Fruit fly (Drosophila melanogaster) whole organism, embryonic: Measurements from ENCODE around the gene CG13984.

ENCODE experiments used
- CG10321 ChIP-seq: fragments of 200-800 bp; sonication (Bioruptor generic); IDR thresholded peaks from 2 replicates; pipeline ENCODE4 v1.3.6; 2022; ENCODE audit warnings: missing biosample characterization, missing genetic modification characterization
- CG10462 ChIP-seq: fragments of 200-800 bp; sonication (Bioruptor generic); optimal IDR thresholded peaks from 2 replicates; lab custom pipeline; 2016; ENCODE audit warnings: missing biosample characterization, missing genetic modification characterization
- CG10565 ChIP-seq: fragments of 200-800 bp; sonication (Bioruptor generic); optimal IDR thresholded peaks from 3 replicates; lab custom pipeline; 2016; ENCODE audit warnings: missing biosample characterization, mild to moderate bottlenecking, missing genetic modification characterization
- CG10959 ChIP-seq: fragments of 200-800 bp; sonication (Bioruptor generic); IDR thresholded peaks from 2 replicates; pipeline ENCODE4 v1.3.6; 2022; ENCODE audit warnings: missing biosample characterization, missing genetic modification characterization
- CG11696 ChIP-seq: fragments of 200-800 bp; sonication (Bioruptor generic); IDR thresholded peaks from 2 replicates; pipeline ENCODE4 v1.3.6; 2022; ENCODE audit warnings: missing biosample characterization, missing genetic modification characterization
- CG15269 ChIP-seq: fragments of 200-800 bp; sonication (Bioruptor generic); optimal IDR thresholded peaks from 2 replicates; lab custom pipeline; 2018; ENCODE audit warnings: missing biosample characterization, mild to moderate bottlenecking, missing genetic modification characterization, moderate library complexity
- CG15479 ChIP-seq: fragments of 200-800 bp; sonication (Bioruptor generic); optimal IDR thresholded peaks from 3 replicates; lab custom pipeline; 2019; ENCODE audit warnings: missing biosample characterization, mild to moderate bottlenecking, missing genetic modification characterization, moderate library complexity
- CG1647 ChIP-seq: fragments of 200-800 bp; sonication (Bioruptor generic); optimal IDR thresholded peaks from 3 replicates; lab custom pipeline; 2016; ENCODE audit warnings: missing biosample characterization, missing genetic modification characterization
- CG16813 ChIP-seq: fragments of 200-800 bp; sonication (Bioruptor generic); IDR thresholded peaks from 3 replicates; pipeline ENCODE4 v1.3.6; 2022; ENCODE audit warnings: missing biosample characterization, missing genetic modification characterization; ENCODE audit not compliant: partially characterized antibody
- CG18599 ChIP-seq: fragments of 200-800 bp; sonication (Bioruptor generic); optimal IDR thresholded peaks from 3 replicates; lab custom pipeline; 2017; ENCODE audit warnings: missing biosample characterization, missing genetic modification characterization, mild to moderate bottlenecking, moderate library complexity, missing genetic modification reagents
- CG2199 ChIP-seq: fragments of 200-800 bp; sonication (Bioruptor generic); IDR thresholded peaks from 3 replicates; pipeline ENCODE4 v1.3.6; 2022; ENCODE audit warnings: missing biosample characterization, missing genetic modification characterization
- CG2202 ChIP-seq: fragments of 200-800 bp; sonication (Bioruptor generic); optimal IDR thresholded peaks from 2 replicates; lab custom pipeline; 2018; ENCODE audit warnings: missing biosample characterization, mild to moderate bottlenecking, missing genetic modification characterization
- CG3065 ChIP-seq: fragments of 200-800 bp; sonication (Bioruptor generic); optimal IDR thresholded peaks from 2 replicates; lab custom pipeline; 2016; ENCODE audit warnings: missing biosample characterization, missing genetic modification characterization
- CG33213 ChIP-seq: fragments of 200-800 bp; sonication (Bioruptor generic); optimal IDR thresholded peaks from 3 replicates; lab custom pipeline; 2016; ENCODE audit warnings: missing biosample characterization, missing genetic modification characterization
- CG3847 ChIP-seq: fragments of 200-800 bp; sonication (Bioruptor generic); IDR thresholded peaks from 2 replicates; pipeline ENCODE4 v1.3.6; 2022; ENCODE audit warnings: missing biosample characterization, missing genetic modification characterization
- CG4404 ChIP-seq: fragments of 200-800 bp; sonication (Bioruptor generic); IDR thresholded peaks from 2 replicates; pipeline ENCODE4 v1.3.6; 2022; ENCODE audit warnings: missing biosample characterization, missing genetic modification characterization
- CG6272 ChIP-seq: fragments of 200-800 bp; sonication (Bioruptor generic); IDR thresholded peaks from 2 replicates; pipeline ENCODE4 v1.3.6; 2022; ENCODE audit warnings: missing biosample characterization, missing genetic modification characterization
- CG7357 ChIP-seq: fragments of 200-800 bp; sonication (Bioruptor generic); IDR thresholded peaks from 3 replicates; pipeline ENCODE4 v1.3.6; 2022; ENCODE audit warnings: missing biosample characterization, missing genetic modification characterization
- CG8281 ChIP-seq: fragments of 200-800 bp; sonication (Bioruptor generic); optimal IDR thresholded peaks from 2 replicates; lab custom pipeline; 2018; ENCODE audit warnings: missing biosample characterization, mild to moderate bottlenecking, missing genetic modification characterization, moderate library complexity
- CG8944 ChIP-seq: fragments of 200-800 bp; sonication (Bioruptor generic); optimal IDR thresholded peaks from 3 replicates; lab custom pipeline; 2016; ENCODE audit warnings: missing biosample characterization, missing genetic modification characterization
- CG9876 ChIP-seq: fragments of 200-800 bp; sonication (Bioruptor generic); optimal IDR thresholded peaks from 2 replicates; lab custom pipeline; 2016; ENCODE audit warnings: missing biosample characterization, missing genetic modification characterization
- CkIIα-i1 ChIP-seq: fragments of 200-800 bp; sonication (Bioruptor generic); IDR thresholded peaks from 2 replicates; pipeline ENCODE4 v1.3.6; 2022; ENCODE audit warnings: missing biosample characterization, missing genetic modification characterization
- CrebB ChIP-seq: fragments of 200-800 bp; sonication (Bioruptor generic); optimal IDR thresholded peaks from 3 replicates; lab custom pipeline; 2018; ENCODE audit warnings: missing biosample characterization, mild to moderate bottlenecking, missing genetic modification characterization
- D ChIP-seq, 2 experiments: fragments of 200-800 bp in 1 of 2; fragments of >200 bp in 1 of 2; sonication (Bioruptor generic) in 1 of 2; optimal IDR thresholded peaks; 2 replicates in 1 of 2; 3 replicates in 1 of 2; lab custom pipeline; 2017; ENCODE audit warnings: mild to moderate bottlenecking in 1 of 2, missing biosample characterization in 1 of 2, missing genetic modification characterization in 1 of 2, missing genetic modification reagents in 1 of 2
- E2f2 ChIP-seq: fragments of 200-800 bp; sonication (Bioruptor generic); IDR thresholded peaks from 2 replicates; pipeline ENCODE4 v1.3.6; 2022; ENCODE audit warnings: missing biosample characterization, missing genetic modification characterization
- H2.0 ChIP-seq: fragments of 200-800 bp; sonication (Bioruptor generic); IDR thresholded peaks from 2 replicates; pipeline ENCODE4 v1.3.6; 2022; ENCODE audit warnings: missing biosample characterization, missing genetic modification characterization
- HmgZ ChIP-seq: fragments of 200-800 bp; sonication (Bioruptor generic); optimal IDR thresholded peaks from 2 replicates; lab custom pipeline; 2018; ENCODE audit warnings: missing biosample characterization, mild to moderate bottlenecking, missing genetic modification characterization
- Hmr ChIP-seq: fragments of 200-800 bp; sonication (Bioruptor generic); optimal IDR thresholded peaks from 3 replicates; lab custom pipeline; 2017; ENCODE audit warnings: mild to moderate bottlenecking, missing biosample characterization, missing genetic modification reagents, missing genetic modification characterization
- Hr51 ChIP-seq, 2 experiments: fragments of 200-800 bp; sonication (Bioruptor generic); optimal IDR thresholded peaks; 2 replicates in 1 of 2; 3 replicates in 1 of 2; lab custom pipeline; 2016 to 2018; ENCODE audit warnings: missing biosample characterization in 2 of 2, missing genetic modification characterization in 2 of 2, mild to moderate bottlenecking in 1 of 2, moderate library complexity in 1 of 2
- Lhr ChIP-seq: fragments of 200-800 bp; sonication (Bioruptor generic); optimal IDR thresholded peaks from 3 replicates; lab custom pipeline; 2017; ENCODE audit warnings: mild to moderate bottlenecking, missing biosample characterization, missing genetic modification reagents, missing genetic modification characterization
- Med ChIP-seq: fragments of 200-800 bp; sonication (Bioruptor generic); peaks from one replicate; lab custom pipeline; 2016; ENCODE audit warnings: missing biosample characterization, missing genetic modification characterization, mild to moderate bottlenecking, inconsistent platforms, moderate library complexity
- NFAT ChIP-seq: fragments of 200-800 bp; sonication (Bioruptor generic); IDR thresholded peaks from 2 replicates; pipeline ENCODE4 v1.3.6; 2022; ENCODE audit warnings: missing biosample characterization, missing genetic modification characterization
- Nf-YB ChIP-seq: fragments of 200-800 bp; sonication (Bioruptor generic); optimal IDR thresholded peaks from 3 replicates; lab custom pipeline; 2019; ENCODE audit warnings: missing biosample characterization, mild to moderate bottlenecking, missing genetic modification characterization, moderate library complexity
- TFAM ChIP-seq: fragments of 200-800 bp; sonication (Bioruptor generic); optimal IDR thresholded peaks from 2 replicates; lab custom pipeline; 2017; ENCODE audit warnings: missing biosample characterization, missing genetic modification characterization, inconsistent platforms
- bcd ChIP-seq: fragments of 200-800 bp; sonication (Bioruptor generic); optimal IDR thresholded peaks from 2 replicates; lab custom pipeline; 2017; ENCODE audit warnings: missing biosample characterization, mild to moderate bottlenecking, missing genetic modification characterization
- crc ChIP-seq: fragments of 200-800 bp; sonication (Bioruptor generic); optimal IDR thresholded peaks from 2 replicates; lab custom pipeline; 2016; ENCODE audit warnings: missing biosample characterization, missing genetic modification characterization
- dimm ChIP-seq: fragments of 200-800 bp; sonication (Bioruptor generic); IDR thresholded peaks from 2 replicates; pipeline ENCODE4 v1.3.6; 2022; ENCODE audit warnings: missing biosample characterization, missing genetic modification characterization
- dm ChIP-seq: fragments of 200-800 bp; sonication (Bioruptor generic); optimal IDR thresholded peaks from 3 replicates; lab custom pipeline; 2016; ENCODE audit warnings: missing biosample characterization, missing genetic modification characterization
- dmrt99B ChIP-seq: fragments of 200-800 bp; sonication (Bioruptor generic); optimal IDR thresholded peaks from 2 replicates; lab custom pipeline; 2018; ENCODE audit warnings: missing biosample characterization, mild to moderate bottlenecking, missing genetic modification characterization, moderate library complexity
- jigr1 ChIP-seq: fragments of 200-800 bp; sonication (Bioruptor generic); IDR thresholded peaks from 3 replicates; pipeline ENCODE4 v1.3.6; 2022; ENCODE audit warnings: missing biosample characterization, missing genetic modification characterization
- kay ChIP-seq: fragments of 200-800 bp; sonication (Bioruptor generic); optimal IDR thresholded peaks from 2 replicates; lab custom pipeline; 2016; ENCODE audit warnings: missing biosample characterization, missing genetic modification characterization
- klu ChIP-seq: fragments of 200-800 bp; sonication (Bioruptor generic); IDR thresholded peaks from 2 replicates; pipeline ENCODE4 v1.3.6; 2022; ENCODE audit warnings: missing biosample characterization, missing genetic modification characterization
- lov ChIP-seq, 2 experiments: fragments of 200-800 bp in 1 of 2; fragments of >200 bp in 1 of 2; sonication (Bioruptor generic) in 1 of 2; IDR thresholded peaks in 1 of 2; optimal IDR thresholded peaks in 1 of 2; 2 replicates in 1 of 2; 3 replicates in 1 of 2; pipeline versions ENCODE4 v1.3.6 to Lab custom; 2017 to 2022; ENCODE audit warnings: missing biosample characterization in 1 of 2, missing genetic modification characterization in 1 of 2
- mld ChIP-seq: fragments of 200-800 bp; sonication (Bioruptor generic); IDR thresholded peaks from 3 replicates; pipeline ENCODE4 v1.3.6; 2022; ENCODE audit warnings: missing biosample characterization, missing genetic modification characterization; ENCODE audit not compliant: partially characterized antibody
- org-1 ChIP-seq: fragments of 200-800 bp; sonication (Bioruptor generic); optimal IDR thresholded peaks from 2 replicates; lab custom pipeline; 2017; ENCODE audit warnings: missing biosample characterization, missing genetic modification characterization
- prd ChIP-seq, 3 experiments: fragments of >200 bp in 2 of 3; fragments of 200-800 bp in 1 of 3; sonication (Bioruptor generic) in 1 of 3; optimal IDR thresholded peaks in 2 of 3; IDR thresholded peaks in 1 of 3; 2 replicates in 2 of 3; 3 replicates in 1 of 3; pipeline versions ENCODE4 v1.3.6 to Lab custom; 2017 to 2022; ENCODE audit warnings: missing biosample characterization in 1 of 3, missing genetic modification characterization in 1 of 3
- slbo ChIP-seq: fragments of 200-800 bp; sonication (Bioruptor generic); IDR thresholded peaks from 2 replicates; pipeline ENCODE4 v1.3.6; 2022; ENCODE audit warnings: missing biosample characterization, missing genetic modification characterization
- tll ChIP-seq, 2 experiments: fragments of 200-800 bp in 1 of 2; fragments of >200 bp in 1 of 2; sonication (Bioruptor generic) in 1 of 2; optimal IDR thresholded peaks; 2 replicates each; lab custom pipeline; 2017 to 2019; ENCODE audit warnings: missing biosample characterization in 2 of 2, missing genetic modification characterization in 2 of 2, mild to moderate bottlenecking in 1 of 2, moderate library complexity in 1 of 2

CG13984 gene

DNA sequence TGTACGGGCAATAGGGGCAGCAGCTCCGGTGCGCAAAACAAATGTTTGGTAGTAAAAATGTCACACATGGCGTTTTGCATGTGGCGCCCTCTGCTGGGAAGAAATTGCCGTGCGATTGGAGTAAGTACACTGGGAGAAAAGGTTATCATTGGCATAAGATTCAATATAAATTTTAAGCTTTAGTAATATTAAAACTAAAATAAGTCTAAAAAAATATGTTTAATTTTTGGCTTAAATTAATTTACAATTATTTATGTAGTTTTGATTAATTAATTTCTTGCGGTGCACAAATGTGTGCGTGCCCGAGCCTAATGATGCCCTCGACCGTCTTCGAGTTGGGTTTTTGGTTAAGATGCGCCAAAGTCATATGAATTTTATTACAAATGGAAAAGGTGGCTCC, 28.3 kb upstream of the CG13984 start (continued):
- TF ChIP-seq CG15269 (tag; lab: Kevin White, UChicago) (peak; percentile 62), E2f2 (peak; percentile 44; the same call in 1 of the 2 replicates), Med (GFP tag; lab: Kevin White, UChicago) (peak; percentile 89), CG3847 (GFP tag; lab: Robert Waterston, UW) (peak; percentile 56; the same call in 1 of the 2 replicates), tll (GFP tag; optimal IDR thresholded peaks at IDR 0.05; lab: Kevin White, UChicago) (no peak), CkIIα-i1 (no peak), dm (GFP tag; lab: Kevin White, UChicago) (no peak), CG2199 (GFP tag; lab: Robert Waterston, UW) (0 out of 3 replicates have a peak, but pooled peaks have one; percentile 68), dimm (GFP tag; lab: Robert Waterston, UW) (0 out of 2 replicates have a peak, but pooled peaks have one; percentile 12), CG2202 (tag; lab: Kevin White, UChicago) (peak; percentile 14), bcd (peak; percentile 49), CG10565 (no peak), CG6272 (GFP tag; lab: Robert Waterston, UW) (peak; percentile 39; the same call in 1 of the 2 replicates)
- TF ChIP-seq, all 482 proteins: peak for 271

DNA sequence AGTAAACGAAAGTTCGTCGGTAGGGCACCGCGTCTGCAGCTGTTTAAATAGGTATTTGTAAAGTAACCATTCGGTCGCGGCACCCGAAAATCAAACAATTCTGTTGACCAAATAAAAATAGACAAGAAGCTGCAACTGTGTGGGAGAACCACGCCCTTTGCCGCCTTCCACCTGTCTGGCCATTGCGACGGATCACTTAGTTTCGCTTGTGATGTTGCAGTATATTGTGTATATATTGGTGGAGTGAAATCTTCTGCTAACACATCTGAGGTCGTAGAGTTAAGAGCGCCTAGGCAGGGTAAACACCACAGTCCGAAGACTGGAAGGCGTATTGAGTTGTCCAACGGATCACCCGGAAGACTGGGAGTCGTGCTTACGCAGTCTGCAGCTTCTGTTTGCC, 25.2 kb upstream of the CG13984 start:
- no peak for TF ChIP-seq CG9876 (GFP tag; lab: Kevin White, UChicago)
- no peak for TF ChIP-seq CG10462 (GFP tag; lab: Kevin White, UChicago)
- no peak for TF ChIP-seq HmgZ (tag; lab: Kevin White, UChicago)
- no peak for TF ChIP-seq CG3847 (GFP tag; lab: Robert Waterston, UW)
- TF ChIP-seq CG8281 (tag; lab: Kevin White, UChicago), result peak; percentile 33
- TF ChIP-seq CG8944, result no peak
- TF ChIP-seq CG1647 (GFP tag; lab: Kevin White, UChicago), result no peak
- TF ChIP-seq org-1 (GFP tag; lab: Kevin White, UChicago), result peak; percentile 19
- no peak for TF ChIP-seq kay
- TF ChIP-seq CG7357, result 0 out of 3 replicates have a peak, but pooled peaks have one; percentile 31
- no peak for TF ChIP-seq crc (GFP tag; lab: Kevin White, UChicago)
- no peak for TF ChIP-seq Hr51 (GFP tag; optimal IDR thresholded peaks at IDR 0.05; lab: Kevin White, UChicago)
- TF ChIP-seq Nf-YB, result peak; percentile 0
- no peak for TF ChIP-seq CG16813 (GFP tag; lab: Robert Waterston, UW)
- no peak for TF ChIP-seq TFAM
- no peak for TF ChIP-seq klu
- TF ChIP-seq CG10959, result no peak
- no peak for TF ChIP-seq H2.0 (GFP tag; lab: Robert Waterston, UW)
- TF ChIP-seq jigr1 (GFP tag; lab: Robert Waterston, UW), result no peak
- peak; percentile 57 for TF ChIP-seq Lhr
- no peak for TF ChIP-seq slbo (GFP tag; lab: Robert Waterston, UW)
- peak; percentile 51 for TF ChIP-seq CG18599 (GFP tag; lab: Kevin White, UChicago)
- no peak for TF ChIP-seq lov (optimal IDR thresholded peaks at IDR 0.05; lab: Kevin White, UChicago)
- TF ChIP-seq lov (GFP tag; IDR thresholded peaks at IDR 0.05; lab: Robert Waterston, UW), result no peak
- TF ChIP-seq CG4404 (GFP tag; lab: Robert Waterston, UW), result no peak
- no peak for TF ChIP-seq NFAT (GFP tag; lab: Robert Waterston, UW)
- no peak for TF ChIP-seq prd (optimal IDR thresholded peaks at IDR 0.05; lab: Kevin White, UChicago)
- no peak for TF ChIP-seq prd (GFP tag; IDR thresholded peaks at IDR 0.05; lab: Robert Waterston, UW)
- peak; percentile 33 for TF ChIP-seq CrebB (tag; lab: Kevin White, UChicago)
- no peak for TF ChIP-seq Hmr (GFP tag; lab: Kevin White, UChicago)
- no peak for TF ChIP-seq D (optimal IDR thresholded peaks at IDR 0.05; lab: Kevin White, UChicago)
- peak; percentile 43 for TF ChIP-seq D (GFP tag; optimal IDR thresholded peaks at IDR 0.05; lab: Kevin White, UChicago)
- TF ChIP-seq CG11696, result no peak
- TF ChIP-seq dmrt99B (tag; lab: Kevin White, UChicago), result peak; percentile 57
- no peak for TF ChIP-seq mld (GFP tag; lab: Robert Waterston, UW)
- peak; percentile 17 for TF ChIP-seq CG33213 (GFP tag; lab: Kevin White, UChicago)
- TF ChIP-seq dm (GFP tag; lab: Kevin White, UChicago), result no peak
- no peak for TF ChIP-seq CG15479 (GFP tag; lab: Kevin White, UChicago)
- TF ChIP-seq CG3065, result no peak
- TF ChIP-seq CG10321 (GFP tag; lab: Robert Waterston, UW), result no peak
